Fruit fly (Drosophila melanogaster): ENCODE results near the gene CG46314.

DNA sequence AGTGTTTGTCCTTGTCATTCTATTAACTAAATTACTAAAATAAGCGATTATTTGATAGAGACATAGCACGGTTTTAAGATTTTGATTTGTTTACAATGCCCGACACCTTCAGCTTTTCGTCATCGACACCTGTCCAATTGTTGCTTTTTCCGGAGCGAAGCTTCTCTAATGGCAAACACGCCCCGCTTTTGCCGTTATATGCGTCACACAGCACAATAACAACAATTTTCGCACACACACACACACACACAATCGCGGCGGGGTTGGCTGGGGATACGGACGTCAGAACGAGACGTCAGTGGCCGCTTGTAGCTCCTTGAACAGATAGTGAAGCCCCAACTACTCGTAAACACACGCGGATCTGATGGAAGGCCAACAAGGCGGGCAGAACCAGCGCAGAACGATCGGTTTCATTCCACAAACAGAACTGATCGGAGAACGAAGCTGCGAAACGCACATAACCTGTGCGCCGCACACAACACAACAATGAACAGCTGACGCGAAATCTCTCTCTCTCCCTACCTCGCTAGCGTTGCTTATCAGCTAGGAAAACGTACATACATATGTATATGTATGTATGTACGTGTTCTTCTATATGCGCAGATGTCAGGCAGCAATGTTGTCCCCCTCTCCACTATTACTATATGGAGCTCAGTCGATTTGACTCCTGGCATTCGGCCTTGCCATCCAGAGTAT lies 5.0 kb upstream of the CG46314 start:
- TF ChIP-seq ey (GFP tag; optimal IDR thresholded peaks at IDR 0.05), result no peak
- peak; percentile 0 for TF ChIP-seq psq (GFP tag; optimal IDR thresholded peaks at IDR 0.05)
- no peak for TF ChIP-seq Vsx2 (GFP tag; optimal IDR thresholded peaks at IDR 0.05; ENCODE audit: partially characterized antibody)

Measured in whole organism, wandering third instar larva.